Worm (Caenorhabditis elegans) whole organism, L2 larva: Measurements from ENCODE around the gene F13C5.1.
A peak's percentile ranks its signal among the peaks of the same experiment; 100 is the strongest.

Experiments used
- Y55F3AM.14 ChIP-seq: fragments of 200-800 bp; sonication (Bioruptor generic); optimal IDR thresholded peaks from 2 replicates; lab custom pipeline; 2018; ENCODE audit warnings: mild to moderate bottlenecking, missing genetic modification characterization, missing compliant biosample characterization
- ceh-82 ChIP-seq: fragments of 150-350 bp; optimal IDR thresholded peaks from 2 replicates; lab custom pipeline; 2014; ENCODE audit warnings: missing biosample characterization, missing genetic modification characterization
- fos-1 ChIP-seq: fragments of 150-350 bp; optimal IDR thresholded peaks from 2 replicates; lab custom pipeline; 2014; ENCODE audit warnings: missing biosample characterization, missing genetic modification characterization
- nhr-11 ChIP-seq: fragments of 150-350 bp; optimal IDR thresholded peaks from 2 replicates; lab custom pipeline; 2014; ENCODE audit warnings: missing biosample characterization, missing genetic modification characterization
- snpc-4 ChIP-seq: fragments of 150-350 bp; optimal IDR thresholded peaks from 2 replicates; lab custom pipeline; 2014; ENCODE audit warnings: missing biosample characterization, missing genetic modification characterization
- unc-62 ChIP-seq: fragments of 150-350 bp; optimal IDR thresholded peaks from 2 replicates; lab custom pipeline; 2014; ENCODE audit warnings: missing biosample characterization, missing genetic modification reagents, missing genetic modification characterization
- ztf-11 ChIP-seq: sonication (generic microtip); optimal IDR thresholded peaks from 2 replicates; lab custom pipeline; 2017; ENCODE audit warnings: missing biosample characterization, missing genetic modification characterization

DNA sequence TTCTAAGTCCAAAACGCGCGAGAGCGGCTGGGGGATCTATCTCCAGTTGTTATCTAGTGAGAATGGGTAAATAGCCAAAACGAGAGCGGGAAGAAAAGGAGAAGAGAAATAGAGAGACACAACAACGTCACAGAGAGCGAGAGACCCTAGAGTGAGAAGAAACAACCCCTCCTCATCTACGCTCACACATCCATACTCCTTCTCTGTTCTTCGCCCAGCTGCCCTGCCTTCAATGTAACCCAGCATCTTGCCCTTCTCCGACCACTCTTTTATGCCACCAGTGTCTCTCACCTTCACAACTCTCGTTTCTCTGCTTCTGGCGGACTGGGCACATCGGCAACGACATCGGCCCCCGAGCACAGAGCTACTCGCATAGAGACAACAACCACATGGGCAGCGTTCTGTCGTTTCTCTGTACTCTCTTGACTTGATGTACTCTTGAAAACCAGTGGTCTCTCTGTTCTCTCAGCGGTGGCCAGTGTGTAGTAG lies 8.7 kb upstream of the F13C5.1 start:
- TF ChIP-seq ceh-82 (tag; lab: Kevin White, UChicago) (no peak), ztf-11 (tag; lab: Kevin White, UChicago) (no peak), unc-62 (GFP tag; lab: Kevin White, UChicago) (no peak), Y55F3AM.14 (GFP tag; lab: Kevin White, UChicago) (peak; percentile 78), snpc-4 (tag; lab: Kevin White, UChicago) (peak; percentile 54), fos-1 (peak; percentile 84), nhr-11 (no peak)
